Fruit fly (Drosophila melanogaster) S2 (cell line): Measurements from ENCODE around the gene CG14565.

Experiments
- CG8478 ChIP-seq: fragments of >200 bp; optimal IDR thresholded peaks from 2 replicates; lab custom pipeline; 2018
- CTCF ChIP-seq, 2 experiments: fragments of >200 bp; optimal IDR thresholded peaks; 2 replicates each; lab custom pipeline; 2018

dm6 chr3L:21694647-21695046 is 49.4 kb downstream of the CG14565 start:
- TF ChIP-seq CG8478 (lab: Kevin White, UChicago) (no peak), CTCF (optimal IDR thresholded peaks at IDR 0.05; lab: Kevin White, UChicago) (no peak)
